Fruit fly (Drosophila melanogaster): ENCODE measurements around the gene Pdf.
A peak's percentile ranks its signal among the peaks of the same experiment; 100 is the strongest.

Gene Pdf

DNA sequence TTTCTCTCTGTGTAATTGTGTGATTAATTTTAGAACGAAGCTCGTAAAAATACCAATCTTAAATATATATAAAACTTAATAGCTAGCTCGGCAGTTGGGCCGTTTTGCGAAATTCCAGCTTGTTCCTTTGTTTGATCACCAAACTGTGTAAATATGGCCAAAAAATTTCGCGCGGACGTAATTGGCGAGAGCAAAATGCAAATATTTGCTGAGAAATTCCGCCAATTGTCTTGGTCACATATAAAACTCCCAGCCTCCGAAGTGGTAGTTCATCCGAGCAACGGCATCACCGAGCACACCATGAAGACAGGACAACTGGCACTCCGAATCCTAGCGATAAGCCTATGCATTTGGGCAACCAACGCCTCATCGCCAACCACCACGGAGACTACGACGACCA, 636 bp upstream of the Pdf start, which contains the start of gene CG14237:
Gene CG14237, plus strand, starts transcription at position 301 of the 400 bp plus-strand sequence.
- TF ChIP-seq tai (GFP tag; optimal IDR thresholded peaks at IDR 0.05) (no peak), CG32264 (GFP tag; optimal IDR thresholded peaks at IDR 0.05) (no peak), h (GFP tag; optimal IDR thresholded peaks at IDR 0.05) (no peak), Hnf4 (GFP tag; optimal IDR thresholded peaks at IDR 0.05) (no peak), Mio (GFP tag; optimal IDR thresholded peaks at IDR 0.05) (no peak), Dfd (GFP tag; optimal IDR thresholded peaks at IDR 0.05) (no peak), Vsx2 (GFP tag; optimal IDR thresholded peaks at IDR 0.05; ENCODE audit: partially characterized antibody) (no peak), HLH106 (tag; optimal IDR thresholded peaks at IDR 0.05) (no peak), Myc (optimal IDR thresholded peaks at IDR 0.05) (no peak), Hr78 (GFP tag; optimal IDR thresholded peaks at IDR 0.05) (no peak), rgr (GFP tag; optimal IDR thresholded peaks at IDR 0.05) (no peak), GATAd (GFP tag; optimal IDR thresholded peaks at IDR 0.05) (no peak), br (GFP tag; optimal IDR thresholded peaks at IDR 0.05) (no peak), pan (optimal IDR thresholded peaks at IDR 0.05) (no peak), Abd-B (GFP tag; optimal IDR thresholded peaks at IDR 0.05) (no peak)

DNA sequence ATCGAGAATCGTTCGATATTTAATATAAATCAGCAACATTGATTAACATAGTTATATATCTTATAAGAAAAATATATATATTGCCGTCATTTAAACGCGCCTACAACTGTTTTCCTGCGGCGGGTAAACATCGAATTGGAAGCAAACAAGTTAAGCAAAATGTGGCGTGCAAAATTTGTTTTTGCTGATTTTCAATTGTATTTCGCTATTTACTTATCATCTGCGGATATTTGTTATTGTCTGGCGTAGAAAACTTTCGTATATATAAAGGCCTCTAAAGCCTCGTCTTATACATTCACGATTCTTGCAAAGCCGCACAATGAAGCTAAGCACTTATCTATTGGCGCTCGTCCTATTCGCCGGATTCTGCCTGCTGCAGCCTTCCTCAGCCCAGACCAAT, 1.4 kb downstream of the Pdf start, which contains the start of gene CG43117:
Gene CG43117, plus strand, starts transcription at position 301 of the 400 bp plus-strand sequence.
- TF ChIP-seq N (GFP tag; optimal IDR thresholded peaks at IDR 0.05) (no peak), Hnf4 (GFP tag; optimal IDR thresholded peaks at IDR 0.05) (no peak), GATAd (GFP tag; optimal IDR thresholded peaks at IDR 0.05) (no peak), dsf (GFP tag; optimal IDR thresholded peaks at IDR 0.05; ENCODE audit: borderline replicate concordance) (no peak), usp (GFP tag; optimal IDR thresholded peaks at IDR 0.05) (no peak), Dfd (GFP tag; optimal IDR thresholded peaks at IDR 0.05) (no peak)

DNA sequence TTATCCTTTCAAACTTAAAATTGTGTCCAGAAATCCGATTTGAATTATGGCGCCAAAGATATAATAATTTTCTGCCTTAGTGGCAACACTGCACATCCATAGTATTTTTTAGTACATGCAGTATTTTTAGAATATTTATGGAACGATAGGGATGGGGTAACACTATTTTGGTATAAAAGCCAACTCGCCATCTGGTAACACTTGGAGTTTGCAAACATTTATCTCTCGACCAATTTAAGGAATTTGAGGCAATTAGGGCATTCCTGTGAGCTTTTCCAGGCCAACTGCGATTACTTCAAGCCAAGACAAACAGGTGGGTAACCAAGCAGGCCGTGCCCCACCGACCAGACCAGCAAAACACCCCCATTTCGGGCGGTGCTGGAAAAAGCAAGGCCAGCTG, 3.6 kb downstream of the Pdf start, which contains the start of gene CG5447:
Gene CG5447, plus strand, starts transcription at position 190 of the 400 bp plus-strand sequence.
- TF ChIP-seq tai (GFP tag; optimal IDR thresholded peaks at IDR 0.05) (no peak), OdsH (GFP tag; optimal IDR thresholded peaks at IDR 0.05) (no peak), Hr78 (GFP tag; optimal IDR thresholded peaks at IDR 0.05) (no peak), Myc (optimal IDR thresholded peaks at IDR 0.05) (peak; percentile 10), dmrt93B (GFP tag; optimal IDR thresholded peaks at IDR 0.05) (no peak)

DNA sequence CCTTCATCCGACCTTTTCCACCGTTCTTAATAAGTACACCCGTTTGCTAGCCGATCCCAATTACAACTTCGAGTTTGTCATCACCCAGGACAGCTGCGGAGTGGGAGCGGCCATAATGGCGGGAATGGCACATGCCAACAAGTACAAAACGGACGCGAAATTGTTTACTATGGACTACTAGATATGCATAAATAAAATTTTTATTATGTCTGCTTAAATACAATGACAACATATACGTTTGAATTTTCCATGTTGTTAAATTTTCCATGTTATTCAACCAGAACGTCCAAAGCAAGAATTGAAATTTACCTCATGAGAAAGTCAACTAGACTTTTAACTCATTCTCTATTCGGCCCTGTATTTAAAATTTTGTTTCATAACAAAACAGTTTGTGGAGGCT, 5.6 kb downstream of the Pdf start, which contains the start of gene Hex-t2:
Gene Hex-t2, plus strand, starts transcription at position 301 of the 400 bp plus-strand sequence.
- TF ChIP-seq N (GFP tag; optimal IDR thresholded peaks at IDR 0.05), result no peak
- TF ChIP-seq Jra (GFP tag; optimal IDR thresholded peaks at IDR 0.05), result no peak
- TF ChIP-seq sv (GFP tag; optimal IDR thresholded peaks at IDR 0.05), result no peak
- no peak for TF ChIP-seq brk (GFP tag; optimal IDR thresholded peaks at IDR 0.05)
- no peak for TF ChIP-seq CrebA (GFP tag; optimal IDR thresholded peaks at IDR 0.05; ENCODE audit: borderline replicate concordance)
- TF ChIP-seq fru (GFP tag; optimal IDR thresholded peaks at IDR 0.05), result no peak
- no peak for TF ChIP-seq foxo (GFP tag; optimal IDR thresholded peaks at IDR 0.05)
- no peak for TF ChIP-seq Hr78 (GFP tag; optimal IDR thresholded peaks at IDR 0.05)
- TF ChIP-seq CG32264 (GFP tag; optimal IDR thresholded peaks at IDR 0.05), result no peak
- TF ChIP-seq dmrt93B (GFP tag; optimal IDR thresholded peaks at IDR 0.05), result no peak
- no peak for TF ChIP-seq sage (GFP tag; optimal IDR thresholded peaks at IDR 0.05)
- TF ChIP-seq Sp1 (GFP tag; optimal IDR thresholded peaks at IDR 0.05), result no peak
- no peak for TF ChIP-seq CG9705 (GFP tag; optimal IDR thresholded peaks at IDR 0.05)
- no peak for TF ChIP-seq OdsH (GFP tag; optimal IDR thresholded peaks at IDR 0.05)
- no peak for TF ChIP-seq lola (GFP tag; optimal IDR thresholded peaks at IDR 0.05)
- TF ChIP-seq pan (optimal IDR thresholded peaks at IDR 0.05), result no peak

DNA sequence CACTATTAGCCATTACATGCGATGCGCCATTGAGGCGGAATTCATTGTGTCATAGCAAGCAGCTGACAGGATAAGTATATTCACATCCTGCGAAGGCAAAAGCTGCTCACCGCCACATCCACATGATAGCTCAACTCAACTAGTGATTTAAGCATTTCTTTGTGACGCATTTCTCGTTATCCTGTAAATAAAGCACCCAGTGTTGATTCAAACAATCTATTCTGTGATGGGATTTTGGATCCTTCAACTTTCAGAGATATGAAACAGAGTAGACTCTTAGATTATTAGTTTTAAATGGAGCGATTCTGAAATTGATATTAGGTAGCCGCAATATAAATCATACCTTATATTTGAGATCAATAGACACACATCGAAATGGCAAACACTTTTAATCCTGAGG, 7.2 kb downstream of the Pdf start, which contains the start of gene Hex-t1:
Gene Hex-t1, plus strand, starts transcription at position 301 of the 400 bp plus-strand sequence.
- TF ChIP-seq lola (GFP tag; optimal IDR thresholded peaks at IDR 0.05) (no peak), h (GFP tag; optimal IDR thresholded peaks at IDR 0.05) (no peak), Vsx2 (GFP tag; optimal IDR thresholded peaks at IDR 0.05; ENCODE audit: partially characterized antibody) (no peak), br (GFP tag; optimal IDR thresholded peaks at IDR 0.05) (no peak)

DNA sequence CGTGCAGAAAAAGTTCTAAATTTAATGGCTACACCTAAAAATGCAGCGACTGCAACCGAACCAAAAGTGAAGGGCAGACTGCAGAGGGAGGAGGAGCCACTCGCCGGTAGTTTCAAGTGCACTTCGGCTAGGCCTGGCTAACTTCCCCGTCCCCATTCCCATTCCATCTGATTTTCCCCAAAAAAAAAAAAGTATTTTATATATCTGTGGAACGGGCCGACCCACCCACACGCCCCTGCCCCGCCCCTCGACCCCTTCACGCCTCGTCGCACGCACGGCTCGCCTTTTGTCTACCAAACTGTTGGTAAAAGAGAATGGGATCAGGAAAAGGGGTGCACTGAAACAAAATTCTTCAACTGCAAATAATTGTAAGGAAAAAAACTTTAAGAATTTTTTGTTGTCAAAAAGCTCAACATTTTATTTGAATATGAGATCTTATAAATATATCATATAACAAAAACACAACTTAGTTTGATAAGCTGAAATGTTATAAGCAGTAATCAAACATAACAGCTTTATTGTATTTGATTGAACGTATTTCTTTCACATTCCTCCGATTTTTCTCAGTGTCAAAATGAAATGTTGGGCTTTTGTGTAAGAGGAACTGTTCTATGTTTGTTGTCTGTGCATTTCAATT, 11.9 kb downstream of the Pdf start:
- TF ChIP-seq CG9705 (GFP tag; optimal IDR thresholded peaks at IDR 0.05) (no peak), h (GFP tag; optimal IDR thresholded peaks at IDR 0.05) (no peak), N (GFP tag; optimal IDR thresholded peaks at IDR 0.05) (no peak)
